Fruit fly (Drosophila melanogaster) whole organism, embryonic: ENCODE results near the gene Hrd3.

Experiments used
- BEAF-32 ChIP-seq: fragments of 200-800 bp; sonication (Bioruptor generic); optimal IDR thresholded peaks from 3 replicates; lab custom pipeline; 2017; ENCODE audit warnings: missing biosample characterization, missing genetic modification characterization, mild to moderate bottlenecking, moderate library complexity, missing genetic modification reagents
- Bteb2 ChIP-seq: fragments of 200-800 bp; sonication (Bioruptor generic); optimal IDR thresholded peaks from 2 replicates; lab custom pipeline; 2016; ENCODE audit warnings: missing biosample characterization, missing genetic modification characterization
- CG10267 ChIP-seq: fragments of 200-800 bp; sonication (Bioruptor generic); optimal IDR thresholded peaks from 2 replicates; lab custom pipeline; 2018; ENCODE audit warnings: missing biosample characterization, mild to moderate bottlenecking, missing genetic modification characterization, moderate library complexity
- CG10321 ChIP-seq: fragments of 200-800 bp; sonication (Bioruptor generic); IDR thresholded peaks from 2 replicates; pipeline ENCODE4 v1.3.6; 2022; ENCODE audit warnings: missing biosample characterization, missing genetic modification characterization
- CG10543 ChIP-seq: fragments of 200-800 bp; sonication (Bioruptor generic); optimal IDR thresholded peaks from 3 replicates; lab custom pipeline; 2017; ENCODE audit warnings: missing biosample characterization, mild to moderate bottlenecking, missing genetic modification characterization, moderate library complexity
- CG11456 ChIP-seq: fragments of 200-800 bp; sonication (Bioruptor generic); IDR thresholded peaks from 3 replicates; pipeline ENCODE4 v1.3.6; 2022; ENCODE audit warnings: missing biosample characterization, missing genetic modification characterization
- CG12104 ChIP-seq: fragments of 200-800 bp; sonication (Bioruptor generic); optimal IDR thresholded peaks from 3 replicates; lab custom pipeline; 2016; ENCODE audit warnings: missing biosample characterization, missing genetic modification characterization
- CG13296 ChIP-seq: fragments of 200-800 bp; sonication (Bioruptor generic); optimal IDR thresholded peaks from 3 replicates; lab custom pipeline; 2018; ENCODE audit warnings: missing biosample characterization, mild to moderate bottlenecking, missing genetic modification characterization
- CG1603 ChIP-seq: fragments of 200-800 bp; sonication (Bioruptor generic); optimal IDR thresholded peaks from 2 replicates; lab custom pipeline; 2019; ENCODE audit warnings: missing biosample characterization, mild to moderate bottlenecking, missing genetic modification characterization, moderate library complexity
- CG17385 ChIP-seq: fragments of 200-800 bp; sonication (Bioruptor generic); optimal IDR thresholded peaks from 3 replicates; lab custom pipeline; 2018; ENCODE audit warnings: missing biosample characterization, mild to moderate bottlenecking, missing genetic modification characterization
- CG17568 ChIP-seq: fragments of 200-800 bp; sonication (Bioruptor generic); optimal IDR thresholded peaks from 2 replicates; lab custom pipeline; 2018; ENCODE audit warnings: missing biosample characterization, mild to moderate bottlenecking, missing genetic modification characterization, moderate library complexity
- CG18599 ChIP-seq: fragments of 200-800 bp; sonication (Bioruptor generic); optimal IDR thresholded peaks from 3 replicates; lab custom pipeline; 2017; ENCODE audit warnings: missing biosample characterization, missing genetic modification characterization, mild to moderate bottlenecking, moderate library complexity, missing genetic modification reagents
- CG2889 ChIP-seq: fragments of 200-800 bp; sonication (Bioruptor generic); IDR thresholded peaks from 3 replicates; pipeline ENCODE4 v1.3.6; 2022; ENCODE audit warnings: missing biosample characterization, missing genetic modification characterization
- CG30403 ChIP-seq: fragments of 200-800 bp; sonication (Bioruptor generic); optimal IDR thresholded peaks from 3 replicates; lab custom pipeline; 2016; ENCODE audit warnings: missing biosample characterization, missing genetic modification characterization
- CG31365 ChIP-seq: fragments of 200-800 bp; sonication (Bioruptor generic); optimal IDR thresholded peaks from 2 replicates; lab custom pipeline; 2018; ENCODE audit warnings: missing biosample characterization, mild to moderate bottlenecking, missing genetic modification characterization
- CG34422 ChIP-seq: fragments of 200-800 bp; sonication (Bioruptor generic); IDR thresholded peaks from 3 replicates; pipeline ENCODE4 v1.3.6; 2022; ENCODE audit warnings: missing biosample characterization, missing genetic modification characterization
- CG3995 ChIP-seq: fragments of 200-800 bp; sonication (Bioruptor generic); optimal IDR thresholded peaks from 3 replicates; lab custom pipeline; 2016; ENCODE audit warnings: missing biosample characterization, missing genetic modification characterization
- CG6854 ChIP-seq: fragments of 200-800 bp; sonication (Bioruptor generic); optimal IDR thresholded peaks from 3 replicates; lab custom pipeline; 2017; ENCODE audit warnings: missing biosample characterization, mild to moderate bottlenecking, missing genetic modification characterization
- CG7357 ChIP-seq: fragments of 200-800 bp; sonication (Bioruptor generic); IDR thresholded peaks from 3 replicates; pipeline ENCODE4 v1.3.6; 2022; ENCODE audit warnings: missing biosample characterization, missing genetic modification characterization
- CG8765 ChIP-seq: fragments of 200-800 bp; sonication (Bioruptor generic); IDR thresholded peaks from 2 replicates; pipeline ENCODE4 v1.3.6; 2022; ENCODE audit warnings: missing biosample characterization, missing genetic modification characterization
- CG9727 ChIP-seq: fragments of 200-800 bp; sonication (Bioruptor generic); optimal IDR thresholded peaks from 3 replicates; lab custom pipeline; 2017; ENCODE audit warnings: missing biosample characterization, mild to moderate bottlenecking, missing genetic modification characterization
- CG9932 ChIP-seq: fragments of 200-800 bp; sonication (Bioruptor generic); IDR thresholded peaks from 2 replicates; pipeline ENCODE4 v1.3.6; 2022; ENCODE audit warnings: missing biosample characterization, missing genetic modification characterization
- D ChIP-seq, 2 experiments: fragments of 200-800 bp in 1 of 2; fragments of >200 bp in 1 of 2; sonication (Bioruptor generic) in 1 of 2; optimal IDR thresholded peaks; 2 replicates in 1 of 2; 3 replicates in 1 of 2; lab custom pipeline; 2017; ENCODE audit warnings: mild to moderate bottlenecking in 1 of 2, missing biosample characterization in 1 of 2, missing genetic modification characterization in 1 of 2, missing genetic modification reagents in 1 of 2
- D19A ChIP-seq: fragments of 200-800 bp; optimal IDR thresholded peaks from 3 replicates; lab custom pipeline; 2019; ENCODE audit warnings: missing biosample characterization, mild to moderate bottlenecking, missing genetic modification characterization, moderate library complexity
- Deaf1 ChIP-seq: fragments of 200-800 bp; optimal IDR thresholded peaks from 3 replicates; lab custom pipeline; 2019; ENCODE audit warnings: missing biosample characterization, mild to moderate bottlenecking, missing genetic modification characterization, moderate library complexity
- Drgx ChIP-seq: fragments of 200-800 bp; sonication (Bioruptor generic); IDR thresholded peaks from 2 replicates; pipeline ENCODE4 v1.3.6; 2022; ENCODE audit warnings: missing biosample characterization, missing genetic modification characterization
- H15 ChIP-seq: fragments of 200-800 bp; sonication (Bioruptor generic); IDR thresholded peaks from 3 replicates; pipeline ENCODE4 v1.3.6; 2022; ENCODE audit warnings: missing biosample characterization, missing genetic modification characterization
- HLH4C ChIP-seq: fragments of 200-800 bp; sonication (Bioruptor generic); IDR thresholded peaks from 3 replicates; pipeline ENCODE4 v1.3.6; 2022; ENCODE audit warnings: missing biosample characterization, missing genetic modification characterization; ENCODE audit not compliant: partially characterized antibody
- Hr39 ChIP-seq: fragments of >200 bp; optimal IDR thresholded peaks from 2 replicates; lab custom pipeline; 2017
- Kr ChIP-seq: fragments of 200-800 bp; sonication (Bioruptor generic); optimal IDR thresholded peaks from 2 replicates; lab custom pipeline; 2017; ENCODE audit warnings: missing biosample characterization, mild to moderate bottlenecking, missing genetic modification characterization
- MBD-R2 ChIP-seq: fragments of 200-800 bp; sonication (Bioruptor generic); IDR thresholded peaks from 2 replicates; pipeline ENCODE4 v1.3.6; 2022; ENCODE audit warnings: missing biosample characterization, missing genetic modification characterization
- Max ChIP-seq: fragments of 200-800 bp; sonication (Bioruptor generic); optimal IDR thresholded peaks from 2 replicates; lab custom pipeline; 2016; ENCODE audit warnings: missing biosample characterization, mild to moderate bottlenecking, missing genetic modification characterization
- Nf-YC ChIP-seq: fragments of 200-800 bp; optimal IDR thresholded peaks from 3 replicates; lab custom pipeline; 2019; ENCODE audit warnings: missing biosample characterization, mild to moderate bottlenecking, missing genetic modification characterization, moderate library complexity
- Ssrp ChIP-seq: fragments of 200-800 bp; sonication (Bioruptor generic); optimal IDR thresholded peaks from 2 replicates; lab custom pipeline; 2018; ENCODE audit warnings: missing biosample characterization, mild to moderate bottlenecking, missing genetic modification characterization, moderate library complexity
- Xrp1 ChIP-seq: fragments of 200-800 bp; sonication (Bioruptor generic); IDR thresholded peaks from 2 replicates; pipeline ENCODE4 v1.3.6; 2022; ENCODE audit warnings: missing biosample characterization, missing genetic modification characterization
- cad ChIP-seq: fragments of >200 bp; optimal IDR thresholded peaks from 2 replicates; lab custom pipeline; 2017; ENCODE audit warnings: missing biosample characterization, missing genetic modification characterization
- crol ChIP-seq: fragments of 200-800 bp; sonication (Bioruptor generic); IDR thresholded peaks from 2 replicates; pipeline ENCODE4 v1.3.6; 2022; ENCODE audit warnings: missing biosample characterization, missing genetic modification characterization
- danr ChIP-seq: fragments of 200-800 bp; sonication (Bioruptor generic); IDR thresholded peaks from 2 replicates; pipeline ENCODE4 v1.3.6; 2022; ENCODE audit warnings: missing biosample characterization, missing genetic modification characterization
- eve ChIP-seq, 2 experiments: fragments of >200 bp; optimal IDR thresholded peaks; 2 replicates each; lab custom pipeline; 2017; ENCODE audit warnings: missing biosample characterization in 2 of 2, missing genetic modification characterization in 2 of 2
- fru ChIP-seq: fragments of >200 bp; optimal IDR thresholded peaks from 2 replicates; lab custom pipeline; 2017
- jing ChIP-seq: fragments of 200-800 bp; sonication (Bioruptor generic); optimal IDR thresholded peaks from 2 replicates; lab custom pipeline; 2018; ENCODE audit warnings: missing biosample characterization, mild to moderate bottlenecking, missing genetic modification characterization
- luna ChIP-seq: fragments of 200-800 bp; sonication (Bioruptor generic); optimal IDR thresholded peaks from 2 replicates; lab custom pipeline; 2016; ENCODE audit warnings: missing biosample characterization, missing genetic modification characterization
- pita ChIP-seq: fragments of 200-800 bp; sonication (Bioruptor generic); optimal IDR thresholded peaks from 2 replicates; lab custom pipeline; 2017; ENCODE audit warnings: missing biosample characterization, mild to moderate bottlenecking, missing genetic modification characterization
- repo ChIP-seq: fragments of 200-800 bp; sonication (Bioruptor generic); optimal IDR thresholded peaks from 2 replicates; lab custom pipeline; 2016; ENCODE audit warnings: missing biosample characterization, missing genetic modification characterization
- sima ChIP-seq: fragments of 200-800 bp; sonication (Bioruptor generic); optimal IDR thresholded peaks from 2 replicates; lab custom pipeline; 2016; ENCODE audit warnings: missing biosample characterization, missing genetic modification characterization
- sr ChIP-seq: fragments of 200-800 bp; sonication (Bioruptor generic); IDR thresholded peaks from 3 replicates; pipeline ENCODE4 v1.3.6; 2022; ENCODE audit warnings: missing biosample characterization, missing genetic modification characterization
- tap ChIP-seq: fragments of 200-800 bp; optimal IDR thresholded peaks from 3 replicates; lab custom pipeline; 2019; ENCODE audit warnings: missing biosample characterization, mild to moderate bottlenecking, missing genetic modification characterization, moderate library complexity
- twi ChIP-seq: fragments of 200-800 bp; optimal IDR thresholded peaks from 2 replicates; lab custom pipeline; 2019; ENCODE audit warnings: missing biosample characterization, mild to moderate bottlenecking, missing genetic modification characterization, moderate library complexity
- wor ChIP-seq: fragments of 200-800 bp; sonication (Bioruptor generic); IDR thresholded peaks from 2 replicates; pipeline ENCODE4 v1.3.6; 2022; ENCODE audit warnings: missing biosample characterization, missing genetic modification characterization
- zfh1 ChIP-seq: fragments of 200-800 bp; sonication (Bioruptor generic); IDR thresholded peaks from 3 replicates; pipeline ENCODE4 v1.3.6; 2022; ENCODE audit warnings: missing biosample characterization, missing genetic modification characterization

Hrd3 gene

DNA sequence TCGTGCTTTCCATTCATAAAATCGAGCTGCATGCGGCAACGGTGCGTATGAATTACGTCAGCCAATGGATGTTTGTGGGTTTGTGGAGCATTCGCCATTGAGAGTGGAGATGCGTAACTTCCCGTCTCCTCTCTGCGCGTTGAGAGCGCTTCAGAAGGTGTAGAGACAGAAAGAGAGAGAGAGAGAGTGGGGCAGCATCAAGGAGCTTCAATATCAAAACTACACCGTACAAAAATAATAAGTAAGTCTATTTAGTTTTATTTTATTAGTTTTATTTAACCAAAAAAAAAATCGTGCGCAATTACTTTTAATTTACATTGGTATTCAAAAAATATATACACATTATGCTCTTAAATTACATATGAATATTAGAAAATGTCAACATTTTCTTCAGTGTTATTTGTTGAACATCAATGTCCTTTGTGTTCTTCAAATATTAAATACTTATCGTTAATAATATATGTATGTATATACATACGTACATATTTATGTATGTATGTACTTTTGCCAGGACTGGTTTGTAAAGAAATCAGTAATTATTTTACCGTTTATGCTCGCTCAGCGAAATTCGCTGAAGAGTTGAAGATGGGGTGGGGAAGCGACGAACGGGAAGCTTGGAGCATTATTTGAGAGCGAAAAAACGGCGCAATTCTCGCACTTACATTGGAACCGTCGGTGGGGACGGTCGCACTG is 35.5 kb downstream of the Hrd3 start, which contains the start of gene CG10365 (continued):
- TF ChIP-seq CG1603 (tag; lab: Kevin White, UChicago) (peak; percentile 46), eve (GFP tag; optimal IDR thresholded peaks at IDR 0.05; lab: Kevin White, UChicago) (peak in 1 of 2 experiments; percentile 78), jing (GFP tag; lab: Kevin White, UChicago) (no peak), repo (GFP tag; lab: Kevin White, UChicago) (no peak), CG7357 (GFP tag; lab: Robert Waterston, UW) (peak; percentile 76), HLH4C (GFP tag; lab: Robert Waterston, UW) (no peak), CG18599 (GFP tag; lab: Kevin White, UChicago) (peak; percentile 95), CG9727 (GFP tag; lab: Kevin White, UChicago) (peak; percentile 92), fru (no peak), CG10321 (GFP tag; lab: Robert Waterston, UW) (peak; percentile 32; the same call in 1 of the 2 replicates), CG10267 (tag; lab: Kevin White, UChicago) (peak; percentile 84), CG8765 (no peak), sr (GFP tag; lab: Robert Waterston, UW) (0 out of 3 replicates have a peak, but pooled peaks have one; percentile 22), CG17568 (peak; percentile 55), BEAF-32 (GFP tag; lab: Kevin White, UChicago) (no peak), sima (GFP tag; lab: Kevin White, UChicago) (no peak), D19A (tag; lab: Kevin White, UChicago) (peak; percentile 76), tap (tag; lab: Kevin White, UChicago) (peak; percentile 71), Xrp1 (peak; percentile 86), twi (tag; lab: Kevin White, UChicago) (no peak), wor (GFP tag; lab: Robert Waterston, UW) (peak; percentile 57), D (optimal IDR thresholded peaks at IDR 0.05; lab: Kevin White, UChicago) (no peak), D (GFP tag; optimal IDR thresholded peaks at IDR 0.05; lab: Kevin White, UChicago) (peak; percentile 42), Nf-YC (peak; percentile 64), Drgx (peak; percentile 85), crol (GFP tag; lab: Robert Waterston, UW) (peak; percentile 77), CG3995 (GFP tag; lab: Kevin White, UChicago) (no peak), CG30403 (GFP tag; lab: Kevin White, UChicago) (peak; percentile 90), CG12104 (peak; percentile 74), CG9932 (GFP tag; lab: Robert Waterston, UW) (peak; percentile 67), CG34422 (GFP tag; lab: Robert Waterston, UW) (peak; percentile 76), CG31365 (tag; lab: Kevin White, UChicago) (no peak), zfh1 (GFP tag; lab: Robert Waterston, UW) (0 out of 3 replicates have a peak, but pooled peaks have one; percentile 50), CG17385 (GFP tag; lab: Kevin White, UChicago) (peak; percentile 84), CG13296 (GFP tag; lab: Kevin White, UChicago) (peak; percentile 91), CG11456 (GFP tag; lab: Robert Waterston, UW) (peak; percentile 72), Kr (GFP tag; lab: Kevin White, UChicago) (no peak), H15 (peak; percentile 67), Ssrp (tag; lab: Kevin White, UChicago) (peak; percentile 81), Deaf1 (tag; lab: Kevin White, UChicago) (peak; percentile 40), CG10543 (GFP tag; lab: Kevin White, UChicago) (peak; percentile 69), CG2889 (0 out of 3 replicates have a peak, but pooled peaks have one; percentile 28), cad (GFP tag; lab: Kevin White, UChicago) (no peak), danr (GFP tag; lab: Robert Waterston, UW) (peak; percentile 50; the same call in 1 of the 2 replicates), pita (no peak), MBD-R2 (peak; percentile 35; the same call in 1 of the 2 replicates), CG6854 (GFP tag; lab: Kevin White, UChicago) (peak; percentile 91), Max (GFP tag; lab: Kevin White, UChicago) (no peak), luna (GFP tag; lab: Kevin White, UChicago) (no peak), Hr39 (no peak), Bteb2 (GFP tag; lab: Kevin White, UChicago) (no peak)
